Worm (Caenorhabditis elegans): ENCODE results near the gene tag-241.

- TF ChIP-seq alr-1 (tag; optimal IDR thresholded peaks at IDR 0.05): no peak
- no peak for TF ChIP-seq nhr-77 (tag; optimal IDR thresholded peaks at IDR 0.05)
- TF ChIP-seq peb-1 (tag; optimal IDR thresholded peaks at IDR 0.05): no peak
- no peak for TF ChIP-seq unc-62 (GFP tag; optimal IDR thresholded peaks at IDR 0.05)
- TF ChIP-seq ceh-16 (tag; optimal IDR thresholded peaks at IDR 0.05): no peak
- no peak for TF ChIP-seq mbf-1 (tag; optimal IDR thresholded peaks at IDR 0.05)
- TF ChIP-seq blmp-1 (tag; optimal IDR thresholded peaks at IDR 0.05; ENCODE audit: insufficient read depth): no peak
These were observed 26.3 kb downstream of the tag-241 start, which contains the start of gene F54F7.3 for ce11 chrX:11850082-11850481.

All from whole organism, L2 larva.